Worm (Caenorhabditis elegans) whole organism, late embryonic: ENCODE results near the gene srbc-78.
"Not testable (repeated sequence)": the region's sequence is repeated elsewhere in the genome, so short reads cannot be mapped to it uniquely, and the experiment has no call there.

Source experiments
- C08G9.2 ChIP-seq: sonication (generic microtip); optimal IDR thresholded peaks from 2 replicates; lab custom pipeline; 2016; ENCODE audit warnings: mild to moderate bottlenecking, missing genetic modification characterization, moderate library complexity, missing compliant biosample characterization
- K02D7.2 ChIP-seq: sonication (generic microtip); optimal IDR thresholded peaks from 2 replicates; lab custom pipeline; 2017; ENCODE audit warnings: mild to moderate bottlenecking, missing genetic modification characterization, missing compliant biosample characterization
- K09A11.1 ChIP-seq: sonication (generic microtip); optimal IDR thresholded peaks from 2 replicates; lab custom pipeline; 2017; ENCODE audit warnings: antibody characterized with exemption, mild to moderate bottlenecking, missing genetic modification characterization, missing compliant biosample characterization; ENCODE audit not compliant: insufficient read depth
- ahr-1 ChIP-seq: sonication (generic microtip); optimal IDR thresholded peaks from 2 replicates; lab custom pipeline; 2016; ENCODE audit warnings: missing genetic modification characterization, missing compliant biosample characterization
- ama-1 ChIP-seq: fragments of 150-350 bp; optimal IDR thresholded peaks from 2 replicates; lab custom pipeline; 2014
- ceh-18 ChIP-seq: sonication (generic microtip); optimal IDR thresholded peaks from 2 replicates; lab custom pipeline; 2016; ENCODE audit warnings: missing genetic modification characterization, missing compliant biosample characterization
- ceh-22 ChIP-seq: sonication (generic microtip); optimal IDR thresholded peaks from 2 replicates; lab custom pipeline; 2017; ENCODE audit warnings: missing biosample characterization, missing genetic modification characterization
- ceh-24 ChIP-seq: sonication (generic microtip); optimal IDR thresholded peaks from 2 replicates; lab custom pipeline; 2016; ENCODE audit warnings: mild to moderate bottlenecking, missing genetic modification characterization, missing compliant biosample characterization
- ceh-48 ChIP-seq: sonication (generic microtip); optimal IDR thresholded peaks from 2 replicates; lab custom pipeline; 2016; ENCODE audit warnings: missing genetic modification characterization, inconsistent platforms, missing compliant biosample characterization
- ceh-6 ChIP-seq: fragments of 200-800 bp; sonication (Bioruptor generic); optimal IDR thresholded peaks from 2 replicates; lab custom pipeline; 2018; ENCODE audit warnings: mild to moderate bottlenecking, missing genetic modification characterization, missing compliant biosample characterization
- ceh-9 ChIP-seq: sonication (generic microtip); optimal IDR thresholded peaks from 2 replicates; lab custom pipeline; 2016; ENCODE audit warnings: mild to moderate bottlenecking, missing genetic modification characterization, inconsistent platforms, missing compliant biosample characterization
- dmd-4 ChIP-seq: sonication (generic microtip); optimal IDR thresholded peaks from 2 replicates; lab custom pipeline; 2016; ENCODE audit warnings: borderline replicate concordance, missing genetic modification characterization, missing compliant biosample characterization
- dve-1 ChIP-seq: sonication (generic microtip); optimal IDR thresholded peaks from 2 replicates; lab custom pipeline; 2017; ENCODE audit warnings: antibody characterized with exemption, mild to moderate bottlenecking, missing genetic modification characterization, missing compliant biosample characterization
- elt-2 ChIP-seq: sonication (generic microtip); optimal IDR thresholded peaks from 2 replicates; lab custom pipeline; 2016; ENCODE audit warnings: missing genetic modification reagents, missing genetic modification characterization, missing compliant biosample characterization
- ets-4 ChIP-seq: sonication (generic microtip); optimal IDR thresholded peaks from 2 replicates; lab custom pipeline; 2016; ENCODE audit warnings: missing genetic modification characterization, missing compliant biosample characterization
- fax-1 ChIP-seq: sonication (generic microtip); optimal IDR thresholded peaks from 2 replicates; lab custom pipeline; 2016; ENCODE audit warnings: missing genotype, missing genetic modification characterization, missing compliant biosample characterization
- fkh-10 ChIP-seq: fragments of 150-350 bp; optimal IDR thresholded peaks from 2 replicates; lab custom pipeline; 2014; ENCODE audit warnings: missing biosample characterization, missing genetic modification reagents, missing genetic modification characterization
- gmeb-2 ChIP-seq: sonication (generic microtip); optimal IDR thresholded peaks from 2 replicates; lab custom pipeline; 2016; ENCODE audit warnings: missing genetic modification characterization, inconsistent platforms, missing compliant biosample characterization
- hlh-15 ChIP-seq: sonication (generic microtip); optimal IDR thresholded peaks from 2 replicates; lab custom pipeline; 2016; ENCODE audit warnings: missing genetic modification characterization, missing compliant biosample characterization
- hlh-8 ChIP-seq: sonication (generic microtip); optimal IDR thresholded peaks from 2 replicates; lab custom pipeline; 2016; ENCODE audit warnings: missing genotype, missing genetic modification characterization, missing compliant biosample characterization
- lim-6 ChIP-seq: sonication (generic microtip); optimal IDR thresholded peaks from 2 replicates; lab custom pipeline; 2016; ENCODE audit warnings: missing genetic modification characterization, missing compliant biosample characterization
- madf-2 ChIP-seq: sonication (generic microtip); optimal IDR thresholded peaks from 2 replicates; lab custom pipeline; 2017; ENCODE audit warnings: missing genetic modification characterization, missing compliant biosample characterization
- nhr-11 ChIP-seq: fragments of 150-350 bp; optimal IDR thresholded peaks from 2 replicates; lab custom pipeline; 2014; ENCODE audit warnings: missing biosample characterization, missing genetic modification characterization
- pat-9 ChIP-seq: fragments of 200-800 bp; sonication (Bioruptor generic); optimal IDR thresholded peaks from 2 replicates; lab custom pipeline; 2018; ENCODE audit warnings: mild to moderate bottlenecking, missing genetic modification characterization, moderate library complexity, missing compliant biosample characterization
- pha-4 ChIP-seq: fragments of 150-350 bp; optimal IDR thresholded peaks from 2 replicates; lab custom pipeline; 2018; ENCODE audit warnings: missing biosample characterization, missing genetic modification reagents, missing genetic modification characterization
- pros-1 ChIP-seq: fragments of 150-350 bp; optimal IDR thresholded peaks from 2 replicates; lab custom pipeline; 2014; ENCODE audit warnings: missing biosample characterization, missing genetic modification reagents, missing genetic modification characterization
- ref-2 ChIP-seq: sonication (generic microtip); optimal IDR thresholded peaks from 2 replicates; lab custom pipeline; 2016; ENCODE audit warnings: missing genetic modification characterization, missing compliant biosample characterization
- rnt-1 ChIP-seq: sonication (generic microtip); optimal IDR thresholded peaks from 2 replicates; lab custom pipeline; 2016; ENCODE audit warnings: missing genetic modification characterization, missing compliant biosample characterization
- sox-4 ChIP-seq: sonication (generic microtip); optimal IDR thresholded peaks from 2 replicates; lab custom pipeline; 2017; ENCODE audit warnings: mild to moderate bottlenecking, missing genetic modification characterization, inconsistent platforms, missing compliant biosample characterization
- syd-9 ChIP-seq: sonication (generic microtip); optimal IDR thresholded peaks from 2 replicates; lab custom pipeline; 2016; ENCODE audit warnings: mild to moderate bottlenecking, missing genetic modification characterization, moderate library complexity, missing compliant biosample characterization
- tbx-7 ChIP-seq: sonication (generic microtip); optimal IDR thresholded peaks from 2 replicates; lab custom pipeline; 2016; ENCODE audit warnings: missing genotype, missing genetic modification characterization, missing compliant biosample characterization
- ttx-3 ChIP-seq: sonication (generic microtip); optimal IDR thresholded peaks from 2 replicates; lab custom pipeline; 2016; ENCODE audit warnings: missing genetic modification reagents, missing genetic modification characterization, missing compliant biosample characterization
- unc-3 ChIP-seq, 2 experiments: fragments of 200-800 bp in 1 of 2; sonication (Bioruptor generic) in 1 of 2; sonication (generic microtip) in 1 of 2; conservative IDR thresholded peaks in 1 of 2; optimal IDR thresholded peaks in 1 of 2; 2 replicates each; pipeline versions ENCODE4 v1.3.6 to Lab custom; 2016 to 2022; ENCODE audit warnings: missing compliant biosample characterization in 2 of 2, missing genetic modification characterization in 2 of 2, missing genetic modification reagents in 1 of 2
- unc-42 ChIP-seq: sonication (generic microtip); optimal IDR thresholded peaks from 2 replicates; lab custom pipeline; 2016; ENCODE audit warnings: missing genotype, missing genetic modification characterization, missing compliant biosample characterization
- zip-5 ChIP-seq: sonication (generic microtip); optimal IDR thresholded peaks from 2 replicates; lab custom pipeline; 2016; ENCODE audit warnings: missing genetic modification characterization, missing compliant biosample characterization
- ztf-16 ChIP-seq: sonication (generic microtip); optimal IDR thresholded peaks from 2 replicates; lab custom pipeline; 2017; ENCODE audit warnings: missing genetic modification characterization, missing compliant biosample characterization

The srbc-78 gene

ce11 chrV:20525816-20526459 lies 36.9 kb upstream of the srbc-78 start, which contains the start of the genes srh-166 and Y38H6C.24:
TSS of gene srh-166 (minus strand) at chrV:20525866.
TSS of gene Y38H6C.24 (plus strand) at chrV:20526435.
- peak; percentile 83 for TF ChIP-seq elt-2 (tag; lab: Kevin White, UChicago)
- TF ChIP-seq rnt-1 (tag; lab: Kevin White, UChicago): no peak
- no peak for TF ChIP-seq dmd-4 (tag; lab: Kevin White, UChicago)
- TF ChIP-seq unc-42 (tag; lab: Kevin White, UChicago): no peak

DNA sequence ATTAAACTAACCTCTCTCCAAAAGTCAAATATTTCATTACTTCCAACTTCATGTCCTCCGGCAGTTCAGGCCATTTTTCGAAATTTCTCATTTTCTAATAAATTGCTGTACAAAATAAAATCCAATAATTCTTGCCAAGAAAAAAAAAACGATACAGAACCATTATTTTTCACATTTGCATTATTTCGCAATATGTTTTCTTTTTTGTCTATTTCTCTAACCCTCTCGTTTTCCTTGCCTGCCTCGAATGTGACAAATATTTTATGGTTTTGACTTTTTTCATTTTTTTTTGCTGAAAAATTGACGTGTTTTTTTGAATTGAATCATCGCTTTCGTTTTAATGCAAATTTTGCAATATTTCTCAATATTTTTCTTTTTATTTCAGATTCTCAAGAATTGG lies 33.2 kb upstream of the srbc-78 start, which contains the start of the genes Y38H6C.9 and fbxa-150:
TSS of gene Y38H6C.9 (minus strand) at position 52 of the 400 bp plus-strand sequence.
TSS of gene fbxa-150 (plus strand) at position 380 of the 400 bp plus-strand sequence.
- TF ChIP-seq ets-4 (no peak), unc-42 (tag; lab: Kevin White, UChicago) (no peak), ceh-48 (no peak)

- TF ChIP-seq tbx-7 (tag; lab: Kevin White, UChicago) (no peak), C08G9.2 (tag; lab: Kevin White, UChicago) (no peak), ttx-3 (tag; lab: Kevin White, UChicago) (no peak), dmd-4 (tag; lab: Kevin White, UChicago) (no peak), K02D7.2 (no peak), ref-2 (tag; lab: Kevin White, UChicago) (no peak)
Measured at ce11 chrV:20518927-20519326, 29.9 kb upstream of the srbc-78 start, which contains the start of gene Y38H6C.25. TSS of gene Y38H6C.25 (plus strand) at chrV:20519227.

ce11 chrV:20517005-20517404 lies 28.0 kb upstream of the srbc-78 start:
- no peak for TF ChIP-seq ztf-16 (tag; lab: Kevin White, UChicago)
- TF ChIP-seq C08G9.2 (tag; lab: Kevin White, UChicago): no peak
- TF ChIP-seq ceh-6: no peak
- no peak for TF ChIP-seq ama-1 (lab: Kevin White, UChicago)
- TF ChIP-seq rnt-1 (tag; lab: Kevin White, UChicago): no peak
- TF ChIP-seq gmeb-2: no peak
- TF ChIP-seq K09A11.1 (tag; lab: Kevin White, UChicago): no peak
- no peak for TF ChIP-seq ref-2 (tag; lab: Kevin White, UChicago)
- TF ChIP-seq elt-2 (tag; lab: Kevin White, UChicago): no peak
- TF ChIP-seq ceh-18: no peak
- no peak for TF ChIP-seq ceh-24
- TF ChIP-seq sox-4 (tag; lab: Kevin White, UChicago): no peak
- TF ChIP-seq hlh-15 (tag; lab: Kevin White, UChicago): no peak
- no peak for TF ChIP-seq hlh-8

DNA sequence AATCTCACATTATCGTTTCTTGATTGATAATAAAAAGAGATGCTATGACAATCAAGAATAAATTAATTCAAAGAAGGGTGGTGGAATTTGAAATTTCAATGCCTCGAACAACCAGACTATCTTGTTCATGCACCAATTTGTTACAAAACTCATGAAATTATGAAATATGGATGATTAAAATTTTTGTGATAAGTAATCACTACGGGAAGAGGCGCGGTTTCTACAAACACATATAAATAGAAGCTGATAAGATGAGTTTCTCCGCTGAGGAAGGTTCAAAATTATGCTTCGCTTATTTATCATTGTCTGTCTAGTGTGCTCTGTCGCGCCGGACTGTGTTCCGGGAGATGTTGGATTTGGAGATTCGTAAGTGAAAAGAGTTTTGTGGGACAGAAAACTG lies 25.5 kb upstream of the srbc-78 start:
- TF ChIP-seq pha-4: no peak

DNA sequence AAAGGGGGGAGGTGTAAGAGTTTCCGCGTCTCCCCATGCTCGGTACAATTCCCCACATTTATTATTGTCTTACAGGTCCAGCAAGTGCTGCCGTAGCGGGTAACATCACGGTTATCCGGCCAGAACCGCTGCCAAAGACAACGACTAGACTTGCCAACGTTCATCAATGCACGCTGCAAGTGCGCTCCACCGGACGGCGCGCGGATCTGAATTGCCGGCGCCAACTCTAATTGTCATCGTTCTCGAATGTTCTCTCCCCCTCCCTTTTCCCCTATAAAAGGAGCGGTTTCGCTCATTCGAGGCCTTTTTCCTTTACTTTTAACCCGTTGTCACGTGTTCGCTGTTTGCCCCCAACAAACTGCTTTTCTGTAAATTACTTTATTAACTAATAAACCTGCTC lies 24.7 kb upstream of the srbc-78 start, which contains the start of gene Y38H6C.8:
TSS of gene Y38H6C.8 (plus strand) at position 301 of the 400 bp plus-strand sequence.
- not testable (repeated sequence) for TF ChIP-seq nhr-11, syd-9, C08G9.2 (tag; lab: Kevin White, UChicago)

ce11 chrV:20509427-20509826 lies 20.4 kb upstream of the srbc-78 start:
- TF ChIP-seq C08G9.2 (tag; lab: Kevin White, UChicago): no peak
- no peak for TF ChIP-seq ceh-9 (tag; lab: Kevin White, UChicago)
- no peak for TF ChIP-seq ceh-24
- no peak for TF ChIP-seq dmd-4 (tag; lab: Kevin White, UChicago)
- TF ChIP-seq fax-1: no peak
- no peak for TF ChIP-seq lim-6
- TF ChIP-seq ets-4: no peak
- TF ChIP-seq ahr-1: no peak
- no peak for TF ChIP-seq zip-5 (tag; lab: Kevin White, UChicago)
- TF ChIP-seq fkh-10 (GFP tag; lab: Kevin White, UChicago): no peak
- no peak for TF ChIP-seq madf-2 (tag; lab: Kevin White, UChicago)
- no peak for TF ChIP-seq rnt-1 (tag; lab: Kevin White, UChicago)
- no peak for TF ChIP-seq pros-1
- TF ChIP-seq unc-3 (GFP tag; conservative IDR thresholded peaks at IDR 0.05; lab: Robert Waterston, UW): no peak
- TF ChIP-seq unc-3 (tag; optimal IDR thresholded peaks at IDR 0.05; lab: Kevin White, UChicago): no peak
- no peak for TF ChIP-seq dve-1 (tag; lab: Kevin White, UChicago)
- TF ChIP-seq ceh-22: no peak
- TF ChIP-seq ama-1 (lab: Kevin White, UChicago): no peak
- no peak for TF ChIP-seq hlh-8
- no peak for TF ChIP-seq pat-9 (tag; lab: Kevin White, UChicago)
- TF ChIP-seq, all 69 proteins: peak for 0
